Fruit fly (Drosophila melanogaster) whole organism, prepupa: ENCODE results near the gene Argl.

Experiments used
- Blimp-1 ChIP-seq: fragments of 200-800 bp; sonication (Bioruptor generic); optimal IDR thresholded peaks from 3 replicates; lab custom pipeline; 2017; ENCODE audit warnings: missing biosample characterization, missing genetic modification characterization, mild to moderate bottlenecking, moderate library complexity, missing genetic modification reagents
- fkh ChIP-seq: fragments of 200-800 bp; sonication (Bioruptor generic); optimal IDR thresholded peaks from 3 replicates; lab custom pipeline; 2017; ENCODE audit warnings: missing biosample characterization, mild to moderate bottlenecking, missing genetic modification characterization, moderate library complexity

DNA sequence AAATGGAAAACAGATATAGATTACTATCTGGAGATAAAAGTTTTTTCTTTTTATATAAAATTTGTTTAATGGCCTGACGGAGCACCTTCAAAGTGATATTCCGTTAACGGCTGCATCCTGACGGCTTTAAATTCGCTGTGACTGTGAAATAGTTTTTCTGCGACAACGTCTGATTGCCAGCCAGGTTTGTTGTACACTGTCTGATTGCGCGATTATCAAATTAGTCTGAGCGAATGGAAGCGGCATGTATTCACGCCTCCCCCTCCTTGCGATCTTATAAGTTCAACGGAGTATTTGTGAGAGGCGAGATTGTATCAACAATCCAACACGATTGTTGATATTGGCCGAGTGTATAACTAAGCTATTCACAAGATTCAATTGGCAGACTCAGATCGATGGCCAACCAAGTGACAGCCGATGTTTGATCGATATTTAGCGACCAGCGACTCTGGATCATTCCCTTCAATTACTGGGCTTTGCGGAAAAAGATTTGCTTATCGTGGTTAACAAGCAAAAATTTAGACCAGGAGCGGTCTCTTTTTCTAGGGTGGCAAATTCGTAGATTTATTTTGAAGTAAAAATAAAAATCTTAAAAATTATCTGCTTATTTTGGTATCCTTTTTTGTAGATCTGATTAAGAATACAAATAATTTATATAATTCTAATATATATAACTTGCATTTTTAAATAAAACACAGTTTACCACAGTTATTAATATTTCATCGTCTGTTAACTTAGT is 13.9 kb upstream of the Argl start:
- TF ChIP-seq Blimp-1 (no peak), fkh (GFP tag; lab: Kevin White, UChicago) (peak; percentile 66)
